Worm (Caenorhabditis elegans) whole organism, L4/young adult: ENCODE results near the gene sri-43.

Experiments used
- W03F9.2 ChIP-seq: fragments of 150-350 bp; optimal IDR thresholded peaks from 2 replicates; lab custom pipeline; 2014; ENCODE audit warnings: missing biosample characterization, missing genetic modification characterization
- dao-5 ChIP-seq: sonication (generic microtip); optimal IDR thresholded peaks from 2 replicates; lab custom pipeline; 2016; ENCODE audit warnings: missing genotype, missing genetic modification characterization, moderate library complexity, missing compliant biosample characterization
- him-1 ChIP-seq: sonication (generic microtip); optimal IDR thresholded peaks from 2 replicates; lab custom pipeline; 2016; ENCODE audit warnings: missing genotype, missing genetic modification reagents, missing genetic modification characterization, missing compliant biosample characterization

- TF ChIP-seq him-1 (tag; lab: Kevin White, UChicago) = no peak
- TF ChIP-seq W03F9.2 = no peak
- TF ChIP-seq dao-5 (tag; lab: Kevin White, UChicago) = no peak
Measured at ce11 chrII:3158985-3159384, 14.5 kb upstream of the sri-43 start, which contains the start of gene sri-34.
